Fruit fly (Drosophila melanogaster): ENCODE measurements around the gene CG7888.

CG7888 gene

DNA sequence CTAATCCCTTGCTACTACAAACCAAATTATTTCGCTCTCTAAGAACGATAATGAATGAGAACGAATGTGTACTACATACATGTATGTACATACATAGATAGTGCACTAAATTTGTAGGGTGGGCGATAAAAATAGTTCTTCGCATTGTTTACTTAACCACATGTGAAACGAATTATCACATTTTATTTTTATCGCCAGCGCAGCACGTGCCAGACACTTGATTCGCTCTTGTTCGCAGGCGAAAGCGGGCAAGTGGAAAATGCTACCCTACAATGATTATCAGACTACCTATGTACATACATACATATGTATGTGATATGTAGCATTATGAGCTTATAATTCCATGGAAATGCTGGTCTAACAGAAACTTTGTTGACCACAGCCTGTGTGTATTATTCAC lies 32.0 kb downstream of the CG7888 start (continued):
- TF ChIP-seq CG9876 (GFP tag; optimal IDR thresholded peaks at IDR 0.05) (no peak), hth (optimal IDR thresholded peaks at IDR 0.05) (no peak), CG12071 (GFP tag; optimal IDR thresholded peaks at IDR 0.05) (peak; percentile 50), pb (GFP tag; optimal IDR thresholded peaks at IDR 0.05) (no peak), slbo (GFP tag; IDR thresholded peaks at IDR 0.05) (no peak), sob (GFP tag; IDR thresholded peaks at IDR 0.05) (no peak), CG8359 (GFP tag; optimal IDR thresholded peaks at IDR 0.05; ENCODE audit: borderline replicate concordance) (no peak), Mad (GFP tag; optimal IDR thresholded peaks at IDR 0.05) (no peak), Dek (tag; optimal IDR thresholded peaks at IDR 0.05) (no peak), CG10462 (GFP tag; optimal IDR thresholded peaks at IDR 0.05) (no peak), dati (GFP tag; IDR thresholded peaks at IDR 0.05) (no peak), eve (GFP tag; optimal IDR thresholded peaks at IDR 0.05) (peak in 1 of 2 experiments; percentile 26), unpg (GFP tag; optimal IDR thresholded peaks at IDR 0.05) (no peak), CG6683 (GFP tag; optimal IDR thresholded peaks at IDR 0.05) (no peak), Sin3A (optimal IDR thresholded peaks at IDR 0.05) (no peak), lov (optimal IDR thresholded peaks at IDR 0.05) (no peak), lov (GFP tag; IDR thresholded peaks at IDR 0.05) (no peak), HLHmδ (GFP tag; optimal IDR thresholded peaks at IDR 0.05) (peak; percentile 28), exex (tag; optimal IDR thresholded peaks at IDR 0.05) (peak; percentile 54), CG14965 (GFP tag; optimal IDR thresholded peaks at IDR 0.05; ENCODE audit: borderline replicate concordance) (no peak), CG9932 (GFP tag; IDR thresholded peaks at IDR 0.05) (no peak), sd (tag; optimal IDR thresholded peaks at IDR 0.05) (peak; percentile 75), trh (GFP tag; optimal IDR thresholded peaks at IDR 0.05) (no peak), mirr (GFP tag; optimal IDR thresholded peaks at IDR 0.05) (peak; percentile 80), CkIIα-i1 (GFP tag; IDR thresholded peaks at IDR 0.05) (no peak), CG34376 (GFP tag; optimal IDR thresholded peaks at IDR 0.05) (peak; percentile 42), Rfx (GFP tag; IDR thresholded peaks at IDR 0.05) (no peak), Hr78 (GFP tag; optimal IDR thresholded peaks at IDR 0.05) (no peak)

dm6 chr3L:11089805-11090440 lies 36.1 kb downstream of the CG7888 start:
- TF ChIP-seq Ets97D (GFP tag; optimal IDR thresholded peaks at IDR 0.05) (peak; percentile 67), dm (GFP tag; optimal IDR thresholded peaks at IDR 0.05) (peak; percentile 75), nerfin-2 (GFP tag; IDR thresholded peaks at IDR 0.05; ENCODE audit: partially characterized antibody) (no peak), gcm (GFP tag; optimal IDR thresholded peaks at IDR 0.05) (peak; percentile 91), schlank (tag; optimal IDR thresholded peaks at IDR 0.05) (no peak), crol (GFP tag; IDR thresholded peaks at IDR 0.05) (no peak), eve (GFP tag; optimal IDR thresholded peaks at IDR 0.05) (peak; percentile 1 to 98), bsh (GFP tag; optimal IDR thresholded peaks at IDR 0.05) (peak; percentile 58 to 89), Dref (GFP tag; IDR thresholded peaks at IDR 0.05) (no peak), fru (optimal IDR thresholded peaks at IDR 0.05) (no peak), cwo (GFP tag; optimal IDR thresholded peaks at IDR 0.05) (peak; percentile 87), CG42726 (GFP tag; IDR thresholded peaks at IDR 0.05; ENCODE audit: partially characterized antibody) (no peak), CG7839 (tag; optimal IDR thresholded peaks at IDR 0.05) (peak; percentile 97), CG7928 (GFP tag; optimal IDR thresholded peaks at IDR 0.05) (peak; percentile 14), lilli (GFP tag; optimal IDR thresholded peaks at IDR 0.05) (peak; percentile 89), CG11456 (GFP tag; IDR thresholded peaks at IDR 0.05) (no peak), sc (optimal IDR thresholded peaks at IDR 0.05) (no peak), sc (GFP tag; optimal IDR thresholded peaks at IDR 0.05) (peak; percentile 89), Spps (tag; optimal IDR thresholded peaks at IDR 0.05) (peak; percentile 53), Kr (GFP tag; optimal IDR thresholded peaks at IDR 0.05) (peak; percentile 88), knrl (GFP tag; IDR thresholded peaks at IDR 0.05; ENCODE audit: partially characterized antibody) (peak; percentile 44; the same call in 1 of the 3 replicates), CG12299 (tag; optimal IDR thresholded peaks at IDR 0.05) (peak; percentile 80), CG10462 (GFP tag; optimal IDR thresholded peaks at IDR 0.05) (peak; percentile 92), Hey (tag; optimal IDR thresholded peaks at IDR 0.05) (peak; percentile 20), Bgb (GFP tag; IDR thresholded peaks at IDR 0.05; ENCODE audit: partially characterized antibody) (no peak), Hr39 (optimal IDR thresholded peaks at IDR 0.05) (no peak)

Measured in whole organism, embryonic.